Worm (Caenorhabditis elegans): Measurements from ENCODE around the gene arrd-18.

- TF ChIP-seq flt-1 (GFP tag; IDR thresholded peaks at IDR 0.05) (no peak), ztf-29 (GFP tag; IDR thresholded peaks at IDR 0.05) (no peak)
Measured at ce11 chrV:3315308-3315707, 3.4 kb upstream of the arrd-18 start, which contains the start of gene arrd-19.

Measured in whole organism, midembryonic.